Worm (Caenorhabditis elegans) whole organism, early embryonic: ENCODE measurements around the gene F28H7.7.

Experiments used
- F13C5.2 ChIP-seq: sonication (generic microtip); optimal IDR thresholded peaks from 2 replicates; lab custom pipeline; 2017; ENCODE audit warnings: mild to moderate bottlenecking, missing genetic modification characterization, inconsistent platforms, missing compliant biosample characterization
- ama-1 ChIP-seq: fragments of 150-350 bp; optimal IDR thresholded peaks from 2 replicates; lab custom pipeline; 2014
- ceh-13 ChIP-seq: fragments of 200-800 bp; sonication (Bioruptor generic); optimal IDR thresholded peaks from 2 replicates; lab custom pipeline; 2018; ENCODE audit warnings: mild to moderate bottlenecking, missing genetic modification characterization, missing compliant biosample characterization
- ceh-36 ChIP-seq: sonication (generic microtip); optimal IDR thresholded peaks from 2 replicates; lab custom pipeline; 2016; ENCODE audit warnings: missing genetic modification characterization, inconsistent platforms, missing compliant biosample characterization
- hmg-4 ChIP-seq: fragments of 200-800 bp; sonication (Bioruptor generic); optimal IDR thresholded peaks from 2 replicates; lab custom pipeline; 2018; ENCODE audit warnings: mild to moderate bottlenecking, missing genetic modification characterization, missing compliant biosample characterization
- hnd-1 ChIP-seq: sonication (generic microtip); optimal IDR thresholded peaks from 2 replicates; lab custom pipeline; 2016; ENCODE audit warnings: missing genetic modification characterization, missing compliant biosample characterization
- tbx-37 ChIP-seq: fragments of 200-800 bp; sonication (Bioruptor generic); conservative IDR thresholded peaks from 2 replicates; pipeline ENCODE4 v1.3.6; 2022; ENCODE audit warnings: missing genetic modification reagents, missing genetic modification characterization, missing compliant biosample characterization

DNA sequence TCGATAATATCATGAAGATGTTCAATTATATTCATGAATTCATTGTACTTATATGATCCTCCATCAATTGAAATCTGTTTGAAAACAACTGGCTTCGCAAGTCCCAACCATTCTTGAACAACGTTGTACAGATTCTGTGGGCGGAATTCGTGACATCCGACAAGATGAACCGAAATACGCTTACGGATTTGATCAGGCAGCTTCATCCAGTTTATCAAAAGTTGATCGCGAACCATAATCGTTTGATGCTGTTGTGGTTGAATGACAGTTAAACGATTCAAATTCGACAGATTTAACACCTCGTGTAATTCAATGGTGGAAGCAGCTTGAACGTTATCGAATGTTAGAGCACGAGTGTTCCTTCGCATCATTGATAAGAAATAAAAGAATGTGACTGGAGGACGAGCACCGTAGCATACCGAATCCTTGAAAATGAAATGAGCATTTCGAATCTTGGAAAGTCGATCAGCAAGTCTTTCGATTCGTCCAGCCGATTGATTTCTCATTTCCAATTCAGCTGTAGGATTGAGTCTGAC, 40.2 kb downstream of the F28H7.7 start:
- no peak for TF ChIP-seq tbx-37 (GFP tag; lab: Robert Waterston, UW)
- TF ChIP-seq ama-1 (lab: Kevin White, UChicago): no peak
- no peak for TF ChIP-seq F13C5.2
- TF ChIP-seq ceh-36: no peak
- TF ChIP-seq ceh-13: no peak
- no peak for TF ChIP-seq hmg-4
- no peak for TF ChIP-seq hnd-1 (tag; lab: Kevin White, UChicago)
